Worm (Caenorhabditis elegans): ENCODE data around the gene Y53F4B.12.

The Y53F4B.12 gene

DNA sequence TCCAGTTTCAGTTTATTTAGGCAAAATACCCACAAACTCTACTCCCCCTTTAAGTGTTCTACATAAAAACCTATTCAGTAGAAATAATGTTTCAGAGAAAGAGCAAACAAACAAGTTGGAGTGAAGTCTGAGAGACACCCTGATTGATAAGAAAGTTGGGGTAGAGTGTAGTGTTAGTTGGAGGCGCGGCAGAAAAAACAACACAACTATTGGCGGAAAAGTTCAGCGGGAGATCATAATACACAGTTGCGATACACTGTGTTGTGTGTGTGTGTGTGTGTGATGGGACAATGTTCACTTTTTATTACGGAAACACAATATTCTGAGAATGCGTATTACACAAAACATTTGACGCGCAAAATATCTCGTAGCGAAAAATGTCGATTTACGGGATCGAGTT is 55.7 kb downstream of the Y53F4B.12 start:
- TF ChIP-seq lin-35 (GFP tag; optimal IDR thresholded peaks at IDR 0.05), result peak in 1 of 2 experiments; percentile 30
- TF ChIP-seq unc-130 (tag; optimal IDR thresholded peaks at IDR 0.05), result no peak
- TF ChIP-seq snu-23 (GFP tag; optimal IDR thresholded peaks at IDR 0.05), result peak; percentile 2
- TF ChIP-seq aly-2 (tag; optimal IDR thresholded peaks at IDR 0.05), result no peak
- no peak for TF ChIP-seq lir-3 (tag; optimal IDR thresholded peaks at IDR 0.05; ENCODE audit: poor library complexity)
- peak; percentile 83 for TF ChIP-seq nhr-77 (tag; optimal IDR thresholded peaks at IDR 0.05)
- peak; percentile 15 for TF ChIP-seq nhr-90 (tag; optimal IDR thresholded peaks at IDR 0.05; ENCODE audit: poor library complexity)
- TF ChIP-seq tlp-1 (tag; optimal IDR thresholded peaks at IDR 0.05), result no peak
- TF ChIP-seq nhr-85 (tag), result peak; percentile 17
- no peak for TF ChIP-seq lin-15B (tag; optimal IDR thresholded peaks at IDR 0.05)
- TF ChIP-seq egl-27 (tag; optimal IDR thresholded peaks at IDR 0.05), result no peak
- TF ChIP-seq hlh-4 (tag; optimal IDR thresholded peaks at IDR 0.05), result no peak
- peak; percentile 66 for TF ChIP-seq nhr-20 (tag; optimal IDR thresholded peaks at IDR 0.05)
- TF ChIP-seq pax-3 (tag; optimal IDR thresholded peaks at IDR 0.05), result no peak
- TF ChIP-seq mab-9 (GFP tag; IDR thresholded peaks at IDR 0.05), result no peak
- TF ChIP-seq efl-1 (optimal IDR thresholded peaks at IDR 0.05), result no peak
- peak in 1 of 2 experiments; percentile 64 for TF ChIP-seq efl-1 (GFP tag; optimal IDR thresholded peaks at IDR 0.05 in 1 of 2)
- peak; percentile 14 for TF ChIP-seq blmp-1 (tag; optimal IDR thresholded peaks at IDR 0.05)
- no peak for TF ChIP-seq isw-1 (GFP tag; IDR thresholded peaks at IDR 0.05)

Measured in whole organism, L1 larva.